Worm (Caenorhabditis elegans) whole organism, L4 larva: ENCODE results near the gene D1086.11.

ENCODE experiments used
- Y105C5A.15 ChIP-seq: fragments of 200-800 bp; sonication (Bioruptor generic); IDR thresholded peaks from 2 replicates; pipeline ENCODE4 v1.3.6; 2022; ENCODE audit warnings: missing genetic modification characterization, missing compliant biosample characterization
- dmd-9 ChIP-seq: fragments of 200-800 bp; sonication (Bioruptor generic); IDR thresholded peaks from 2 replicates; pipeline ENCODE4 v1.3.6; 2022; ENCODE audit warnings: missing genetic modification reagents, missing genetic modification characterization, missing compliant biosample characterization
- fkh-10 ChIP-seq: fragments of 150-350 bp; optimal IDR thresholded peaks from 2 replicates; lab custom pipeline; 2014; ENCODE audit warnings: missing biosample characterization, missing genetic modification reagents, missing genetic modification characterization
- lin-15B ChIP-seq: fragments of 150-350 bp; sonication (generic microtip); optimal IDR thresholded peaks from 3 replicates; lab custom pipeline; 2014; ENCODE audit warnings: missing biosample characterization, missing genetic modification characterization
- lsy-2 ChIP-seq, 2 experiments: fragments of 150-350 bp in 1 of 2; sonication (generic microtip) in 1 of 2; optimal IDR thresholded peaks; 2 replicates each; lab custom pipeline; 2014 to 2017; ENCODE audit warnings: missing biosample characterization in 2 of 2, missing genetic modification characterization in 2 of 2
- mdl-1 ChIP-seq, 2 experiments: fragments of 150-350 bp in 1 of 2; sonication (generic microtip) in 1 of 2; optimal IDR thresholded peaks; 2 replicates each; lab custom pipeline; 2014 to 2017; ENCODE audit warnings: missing biosample characterization in 2 of 2, missing genetic modification characterization in 2 of 2
- mdt-29 ChIP-seq: fragments of 200-800 bp; sonication (Bioruptor generic); IDR thresholded peaks from 2 replicates; pipeline ENCODE4 v1.3.6; 2022; ENCODE audit warnings: missing genetic modification reagents, missing genetic modification characterization, missing compliant biosample characterization
- nhr-48 ChIP-seq: sonication (generic microtip); optimal IDR thresholded peaks from 2 replicates; lab custom pipeline; 2016; ENCODE audit warnings: mild to moderate bottlenecking, missing genetic modification characterization, missing compliant biosample characterization
- snpc-4 ChIP-seq: fragments of 150-350 bp; optimal IDR thresholded peaks from 2 replicates; lab custom pipeline; 2014; ENCODE audit warnings: missing biosample characterization, missing genetic modification characterization
- zag-1 ChIP-seq: fragments of 150-350 bp; optimal IDR thresholded peaks from 2 replicates; lab custom pipeline; 2014; ENCODE audit warnings: missing biosample characterization, missing genetic modification characterization

DNA sequence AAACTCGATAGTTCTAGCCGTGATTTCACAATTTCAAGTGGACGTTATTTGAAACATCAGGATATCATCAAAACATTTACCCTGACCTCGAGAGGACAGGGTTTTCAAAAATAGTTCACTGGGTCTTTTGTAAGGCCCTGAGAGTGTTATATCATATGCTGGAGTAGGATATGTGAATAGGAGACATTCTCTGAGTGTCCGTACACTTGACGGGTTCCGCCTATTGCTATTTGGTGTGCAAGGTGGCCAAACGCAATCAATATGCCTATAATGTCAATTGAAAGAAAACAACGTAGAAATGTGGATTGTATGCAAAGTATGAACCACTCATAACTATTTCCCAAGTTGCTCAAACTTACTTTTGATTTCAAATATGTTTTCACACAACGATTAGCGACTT lies 23.1 kb downstream of the D1086.11 start:
- TF ChIP-seq mdt-29 (no peak), lin-15B (tag; lab: Kevin White, UChicago) (no peak), snpc-4 (tag; lab: Kevin White, UChicago) (no peak), dmd-9 (GFP tag; lab: Robert Waterston, UW) (no peak), nhr-48 (tag; lab: Kevin White, UChicago) (no peak), mdl-1 (tag; optimal IDR thresholded peaks at IDR 0.05; lab: Kevin White, UChicago) (no peak), lsy-2 (tag; optimal IDR thresholded peaks at IDR 0.05; lab: Kevin White, UChicago) (no peak), fkh-10 (GFP tag; lab: Kevin White, UChicago) (no peak), Y105C5A.15 (GFP tag; lab: Robert Waterston, UW) (no peak), zag-1 (no peak)
